Worm (Caenorhabditis elegans): ENCODE measurements around the gene rpoa-1.

rpoa-1 gene

DNA sequence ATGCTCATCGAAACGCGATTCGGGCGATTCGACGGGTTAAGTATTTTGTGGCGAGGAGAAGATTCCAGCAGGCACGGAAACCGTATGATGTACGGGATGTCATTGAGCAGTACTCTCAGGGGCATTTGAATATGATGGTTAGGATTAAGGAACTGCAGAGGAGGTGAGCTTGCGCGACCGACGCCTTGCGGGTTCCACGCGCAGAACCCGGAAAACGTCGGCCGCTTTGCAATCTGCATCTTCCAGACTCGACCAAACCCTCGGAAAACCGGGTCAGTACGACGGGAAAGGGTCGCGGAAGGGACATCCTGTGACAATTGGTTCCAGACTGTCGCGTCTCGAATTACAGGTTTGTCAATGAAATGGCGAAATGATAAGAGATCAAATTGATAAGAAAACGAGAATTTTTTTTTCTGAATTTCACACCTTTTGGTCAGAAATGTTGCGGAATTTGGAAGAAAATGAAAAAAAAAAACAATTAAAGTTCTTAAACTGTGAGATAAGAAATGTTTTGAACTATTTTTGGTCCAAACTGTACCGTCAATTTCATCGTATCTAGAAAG, 17.0 kb upstream of the rpoa-1 start (continued):
- TF ChIP-seq lir-3 (tag; optimal IDR thresholded peaks at IDR 0.05): no peak
- no peak for TF ChIP-seq spr-1 (tag; optimal IDR thresholded peaks at IDR 0.05)
- TF ChIP-seq nhr-41 (GFP tag; IDR thresholded peaks at IDR 0.05): no peak
- peak; percentile 52 for TF ChIP-seq dve-1 (tag; optimal IDR thresholded peaks at IDR 0.05; ENCODE audit: insufficient read depth)
- no peak for TF ChIP-seq pha-4 (GFP tag; IDR thresholded peaks at IDR 0.05)
- TF ChIP-seq pha-4 (tag; optimal IDR thresholded peaks at IDR 0.05): no peak
- TF ChIP-seq jun-1 (tag; optimal IDR thresholded peaks at IDR 0.05): no peak
- TF ChIP-seq daf-8 (GFP tag; IDR thresholded peaks at IDR 0.05): no peak
- no peak for TF ChIP-seq cey-2 (tag; optimal IDR thresholded peaks at IDR 0.05; ENCODE audit: borderline replicate concordance, insufficient read depth)
- no peak for TF ChIP-seq daf-12 (tag; optimal IDR thresholded peaks at IDR 0.05)
- no peak for TF ChIP-seq hif-1 (tag; optimal IDR thresholded peaks at IDR 0.05)
- TF ChIP-seq F26F4.8 (GFP tag; conservative IDR thresholded peaks at IDR 0.05): 0 out of 2 replicates have a peak, but pooled peaks have one; percentile 25
- no peak for TF ChIP-seq aha-1 (tag)
- TF ChIP-seq nhr-48 (tag; optimal IDR thresholded peaks at IDR 0.05): no peak
- no peak for TF ChIP-seq daf-16 (GFP tag; optimal IDR thresholded peaks at IDR 0.05)
- peak; percentile 30 for TF ChIP-seq daf-16 (tag; optimal IDR thresholded peaks at IDR 0.05)
- no peak for TF ChIP-seq T20F7.1 (GFP tag; optimal IDR thresholded peaks at IDR 0.05)
- no peak for TF ChIP-seq rbr-2 (tag; optimal IDR thresholded peaks at IDR 0.05)
- TF ChIP-seq lin-38 (GFP tag; IDR thresholded peaks at IDR 0.05): no peak
- no peak for TF ChIP-seq nhr-28 (tag; optimal IDR thresholded peaks at IDR 0.05)
- no peak for TF ChIP-seq dpl-1 (GFP tag; optimal IDR thresholded peaks at IDR 0.05)
- no peak for TF ChIP-seq duxl-1 (tag; optimal IDR thresholded peaks at IDR 0.05; ENCODE audit: poor library complexity)
- TF ChIP-seq ctbp-1 (GFP tag; IDR thresholded peaks at IDR 0.05): no peak
- no peak for TF ChIP-seq lin-15B (tag; optimal IDR thresholded peaks at IDR 0.05)
- no peak for TF ChIP-seq egl-43 (GFP tag; IDR thresholded peaks at IDR 0.05)
- TF ChIP-seq hlh-11 (tag; optimal IDR thresholded peaks at IDR 0.05): peak; percentile 9
- no peak for TF ChIP-seq Y75B8A.6 (GFP tag; IDR thresholded peaks at IDR 0.05)
- no peak for TF ChIP-seq nhr-77 (tag; optimal IDR thresholded peaks at IDR 0.05)
- no peak for TF ChIP-seq sdz-12 (GFP tag; optimal IDR thresholded peaks at IDR 0.05)
- peak; percentile 53 for TF ChIP-seq dmd-6 (GFP tag; IDR thresholded peaks at IDR 0.05)
- no peak for TF ChIP-seq mxl-2 (GFP tag; conservative IDR thresholded peaks at IDR 0.05)
- TF ChIP-seq Y105C5A.15 (GFP tag; IDR thresholded peaks at IDR 0.05): no peak
- TF ChIP-seq lin-13 (GFP tag; optimal IDR thresholded peaks at IDR 0.05): no peak
- no peak for TF ChIP-seq nhr-111 (GFP tag; optimal IDR thresholded peaks at IDR 0.05)
- TF ChIP-seq fos-1 (tag; optimal IDR thresholded peaks at IDR 0.05): no peak
- no peak for TF ChIP-seq mdl-1 (tag; optimal IDR thresholded peaks at IDR 0.05)
- TF ChIP-seq tag-97 (GFP tag; IDR thresholded peaks at IDR 0.05): no peak
- TF ChIP-seq egl-27 (tag; optimal IDR thresholded peaks at IDR 0.05): no peak
- TF ChIP-seq nhr-11 (tag; optimal IDR thresholded peaks at IDR 0.05): no peak
- 0 out of 2 replicates have a peak, but pooled peaks have one; percentile 21 for TF ChIP-seq nhr-42 (GFP tag; IDR thresholded peaks at IDR 0.05)
- TF ChIP-seq aly-2 (tag; optimal IDR thresholded peaks at IDR 0.05): no peak
- TF ChIP-seq zfp-2 (tag; optimal IDR thresholded peaks at IDR 0.05): no peak
- no peak for TF ChIP-seq unc-130 (GFP tag; optimal IDR thresholded peaks at IDR 0.05)
- no peak for TF ChIP-seq lim-7 (GFP tag; IDR thresholded peaks at IDR 0.05)
